Fruit fly (Drosophila melanogaster): ENCODE results near the gene CG10694.

dm6 chr3R:24104471-24105311, 2.5 kb upstream of the CG10694 start:
- TF ChIP-seq CG11762 (GFP tag; optimal IDR thresholded peaks at IDR 0.05; ENCODE audit: insufficient read depth) (no peak), CG10669 (GFP tag; optimal IDR thresholded peaks at IDR 0.05) (no peak), lz (GFP tag; optimal IDR thresholded peaks at IDR 0.05) (no peak)
